Fruit fly (Drosophila melanogaster): ENCODE measurements around the gene TwdlT.

- TF ChIP-seq cnc (optimal IDR thresholded peaks at IDR 0.05) (no peak), CG33017 (tag; optimal IDR thresholded peaks at IDR 0.05) (no peak), CG7045 (GFP tag; optimal IDR thresholded peaks at IDR 0.05) (no peak), CG1620 (GFP tag; optimal IDR thresholded peaks at IDR 0.05) (no peak), pad (GFP tag; optimal IDR thresholded peaks at IDR 0.05) (no peak)
Observed at dm6 chr3R:27064099-27064498, 15.1 kb downstream of the TwdlT start, which contains the start of gene Nep5.

Data from whole organism, adult.